Fruit fly (Drosophila melanogaster): Measurements from ENCODE around the gene CG18249.

The CG18249 gene

DNA sequence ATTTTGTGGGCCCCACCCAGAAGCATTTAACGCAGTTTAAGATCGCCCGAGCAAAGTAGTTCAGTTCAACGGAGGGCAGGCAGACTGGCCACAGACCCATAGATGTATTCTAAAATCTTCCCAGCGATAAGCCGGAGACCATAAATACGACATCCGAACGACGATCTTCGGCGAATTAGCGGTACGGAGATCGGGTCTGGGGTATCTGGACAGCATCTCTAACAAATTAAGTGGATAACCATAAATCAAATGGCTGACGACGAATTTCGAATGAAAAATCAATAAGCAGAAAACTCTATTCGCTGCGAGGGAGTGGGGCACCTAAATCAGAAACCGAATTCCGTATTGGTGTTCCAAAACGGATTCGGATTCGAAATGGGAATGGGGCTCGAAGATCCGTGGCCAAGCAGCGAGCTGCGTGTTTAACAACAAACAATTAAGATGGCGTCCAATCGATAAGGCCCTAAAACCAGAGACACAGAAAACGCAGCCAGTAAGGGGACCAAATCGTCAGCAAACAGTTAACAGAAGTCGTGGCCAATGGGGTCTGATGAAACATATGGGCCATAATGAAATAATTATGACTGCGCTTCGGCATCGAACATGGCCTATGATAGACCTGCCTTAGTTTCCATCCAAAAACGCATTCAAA lies 9.0 kb upstream of the CG18249 start (continued):
- TF ChIP-seq insv (GFP tag; optimal IDR thresholded peaks at IDR 0.05): no peak
- TF ChIP-seq danr (GFP tag; IDR thresholded peaks at IDR 0.05): no peak
- no peak for TF ChIP-seq ci (GFP tag; IDR thresholded peaks at IDR 0.05)
- no peak for TF ChIP-seq Xbp1 (GFP tag; optimal IDR thresholded peaks at IDR 0.05)
- TF ChIP-seq CG34376 (GFP tag; optimal IDR thresholded peaks at IDR 0.05): no peak
- TF ChIP-seq HmgD (GFP tag; optimal IDR thresholded peaks at IDR 0.05): no peak
- TF ChIP-seq Awh (GFP tag; IDR thresholded peaks at IDR 0.05): 0 out of 2 replicates have a peak, but pooled peaks have one; percentile 40
- peak in 1 of 3 experiments; percentile 70 for TF ChIP-seq Stat92E (GFP tag; optimal IDR thresholded peaks at IDR 0.05)
- no peak for TF ChIP-seq CG9609 (GFP tag; optimal IDR thresholded peaks at IDR 0.05)
- TF ChIP-seq grn (GFP tag; optimal IDR thresholded peaks at IDR 0.05): peak; percentile 98
- TF ChIP-seq br (optimal IDR thresholded peaks at IDR 0.05): no peak
- no peak for TF ChIP-seq ham (GFP tag; IDR thresholded peaks at IDR 0.05)

DNA sequence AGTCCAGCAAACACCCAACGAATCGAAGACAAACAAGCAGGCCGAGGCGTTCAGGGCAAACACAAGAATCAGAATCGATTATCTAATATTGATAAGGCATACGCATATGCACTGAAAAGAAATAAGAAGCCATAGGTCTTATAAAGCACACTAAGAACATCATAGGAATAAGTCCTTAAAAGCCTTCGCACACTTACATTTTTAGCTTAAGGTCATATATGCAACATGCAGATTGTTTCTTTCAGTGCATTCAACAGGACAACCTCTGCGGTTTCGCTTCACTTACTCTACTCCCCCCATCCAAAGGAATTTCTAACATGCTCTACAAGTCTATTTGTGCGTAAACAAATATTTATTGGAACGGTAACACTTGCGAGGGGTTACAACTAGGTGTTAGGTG lies 7.4 kb upstream of the CG18249 start:
- TF ChIP-seq Asciz (GFP tag; optimal IDR thresholded peaks at IDR 0.05) (peak; percentile 43), luna (GFP tag; optimal IDR thresholded peaks at IDR 0.05) (no peak), CG31224 (GFP tag; IDR thresholded peaks at IDR 0.05) (no peak), ewg (GFP tag; optimal IDR thresholded peaks at IDR 0.05) (peak; percentile 41), so (GFP tag; IDR thresholded peaks at IDR 0.05) (no peak), CG12219 (GFP tag; optimal IDR thresholded peaks at IDR 0.05) (no peak), emc (GFP tag; optimal IDR thresholded peaks at IDR 0.05) (no peak), Trl (optimal IDR thresholded peaks at IDR 0.05) (no peak), Trl (GFP tag; optimal IDR thresholded peaks at IDR 0.05) (peak; percentile 57), CG12071 (GFP tag; optimal IDR thresholded peaks at IDR 0.05) (no peak), Dll (GFP tag; IDR thresholded peaks at IDR 0.05; ENCODE audit: partially characterized antibody) (no peak), seq (GFP tag; IDR thresholded peaks at IDR 0.05) (no peak), disco-r (GFP tag; optimal IDR thresholded peaks at IDR 0.05) (no peak), jing (GFP tag; optimal IDR thresholded peaks at IDR 0.05) (peak; percentile 54), CG2199 (GFP tag; IDR thresholded peaks at IDR 0.05) (0 out of 3 replicates have a peak, but pooled peaks have one; percentile 45), Fer1 (GFP tag; optimal IDR thresholded peaks at IDR 0.05) (no peak), MBD-R2 (GFP tag; IDR thresholded peaks at IDR 0.05) (no peak), ems (GFP tag; optimal IDR thresholded peaks at IDR 0.05) (peak; percentile 19), CG14667 (GFP tag; IDR thresholded peaks at IDR 0.05) (peak; percentile 54; the same call in 1 of the 2 replicates), CG16863 (GFP tag; optimal IDR thresholded peaks at IDR 0.05) (peak; percentile 70), sim (GFP tag; IDR thresholded peaks at IDR 0.05) (peak; percentile 43; the same call in 1 of the 2 replicates), Mes4 (GFP tag; optimal IDR thresholded peaks at IDR 0.05) (peak; percentile 62), Ada2b (GFP tag; IDR thresholded peaks at IDR 0.05) (no peak), CG9609 (GFP tag; optimal IDR thresholded peaks at IDR 0.05) (peak; percentile 38), CG7786 (GFP tag; optimal IDR thresholded peaks at IDR 0.05) (peak; percentile 51), dpn (GFP tag; optimal IDR thresholded peaks at IDR 0.05) (peak; percentile 31 to 44), tio (GFP tag; optimal IDR thresholded peaks at IDR 0.05) (peak; percentile 46), jumu (GFP tag; optimal IDR thresholded peaks at IDR 0.05) (peak; percentile 49), CG12236 (GFP tag; optimal IDR thresholded peaks at IDR 0.05) (peak; percentile 41), CG10565 (GFP tag; optimal IDR thresholded peaks at IDR 0.05) (no peak), CG12769 (tag; optimal IDR thresholded peaks at IDR 0.05) (peak; percentile 26), CG4820 (GFP tag; optimal IDR thresholded peaks at IDR 0.05) (peak; percentile 71), CG17328 (GFP tag; IDR thresholded peaks at IDR 0.05) (peak; percentile 72), Tbp (GFP tag; optimal IDR thresholded peaks at IDR 0.05) (no peak), CG13296 (GFP tag; optimal IDR thresholded peaks at IDR 0.05) (no peak), H2.0 (GFP tag; IDR thresholded peaks at IDR 0.05) (peak; percentile 32; the same call in 1 of the 2 replicates), shn (GFP tag; optimal IDR thresholded peaks at IDR 0.05) (peak; percentile 52), fd3F (GFP tag; optimal IDR thresholded peaks at IDR 0.05) (no peak), CG4404 (GFP tag; IDR thresholded peaks at IDR 0.05) (peak; percentile 64), wek (GFP tag; optimal IDR thresholded peaks at IDR 0.05) (no peak)
